Worm (Caenorhabditis elegans) whole organism, young adult: ENCODE data around the gene gst-1.

Experiments
- B0336.3 ChIP-seq: fragments of 200-800 bp; sonication (Bioruptor generic); IDR thresholded peaks from 2 replicates; pipeline ENCODE4 v1.3.6; 2022; ENCODE audit warnings: missing genetic modification characterization, missing compliant biosample characterization
- F33H1.4 ChIP-seq: fragments of 200-800 bp; sonication (Bioruptor generic); IDR thresholded peaks from 2 replicates; pipeline ENCODE4 v1.3.6; 2022; ENCODE audit warnings: missing genetic modification reagents, missing genetic modification characterization, missing compliant biosample characterization
- F37B4.10 ChIP-seq: fragments of 200-800 bp; sonication (Bioruptor generic); IDR thresholded peaks from 2 replicates; pipeline ENCODE4 v1.3.6; 2022; ENCODE audit warnings: missing genetic modification characterization, missing compliant biosample characterization
- F57C9.4 ChIP-seq: sonication (generic microtip); optimal IDR thresholded peaks from 2 replicates; lab custom pipeline; 2017; ENCODE audit warnings: mild to moderate bottlenecking, missing genetic modification characterization, missing compliant biosample characterization
- K11D2.4 ChIP-seq: fragments of 200-800 bp; sonication (Bioruptor generic); IDR thresholded peaks from 2 replicates; pipeline ENCODE4 v1.3.6; 2022; ENCODE audit warnings: missing genetic modification reagents, missing genetic modification characterization, missing compliant biosample characterization
- K12H6.12 ChIP-seq: fragments of 200-800 bp; sonication (Bioruptor generic); optimal IDR thresholded peaks from 2 replicates; lab custom pipeline; 2018; ENCODE audit warnings: mild to moderate bottlenecking, missing genetic modification characterization, missing compliant biosample characterization
- Y53G8AR.9 ChIP-seq: fragments of 200-800 bp; sonication (Bioruptor generic); conservative IDR thresholded peaks from 2 replicates; pipeline ENCODE4 v1.3.6; 2022; ENCODE audit warnings: missing genetic modification reagents, missing genetic modification characterization, missing compliant biosample characterization
- Y79H2A.3 ChIP-seq: fragments of 200-800 bp; sonication (Bioruptor generic); conservative IDR thresholded peaks from 2 replicates; pipeline ENCODE4 v1.3.6; 2022; ENCODE audit warnings: missing genetic modification reagents, missing genetic modification characterization, missing compliant biosample characterization
- aptf-2 ChIP-seq: fragments of 200-800 bp; sonication (Bioruptor generic); conservative IDR thresholded peaks from 2 replicates; pipeline ENCODE4 v1.3.6; 2022; ENCODE audit warnings: missing genetic modification reagents, missing genetic modification characterization, missing compliant biosample characterization
- atf-7 ChIP-seq: sonication (generic microtip); optimal IDR thresholded peaks from 2 replicates; lab custom pipeline; 2017; ENCODE audit warnings: mild to moderate bottlenecking, missing genetic modification characterization, missing compliant biosample characterization
- athp-1 ChIP-seq: sonication (generic microtip); optimal IDR thresholded peaks from 2 replicates; lab custom pipeline; 2017; ENCODE audit warnings: mild to moderate bottlenecking, missing genetic modification characterization, missing compliant biosample characterization
- cebp-2 ChIP-seq: fragments of 200-800 bp; sonication (Bioruptor generic); IDR thresholded peaks from 2 replicates; pipeline ENCODE4 v1.3.6; 2022; ENCODE audit warnings: missing genetic modification characterization, missing compliant biosample characterization
- ceh-91 ChIP-seq: fragments of 200-800 bp; sonication (Bioruptor generic); IDR thresholded peaks from 2 replicates; pipeline ENCODE4 v1.3.6; 2022; ENCODE audit warnings: missing genetic modification reagents, missing genetic modification characterization, missing compliant biosample characterization
- die-1 ChIP-seq: sonication (generic microtip); optimal IDR thresholded peaks from 2 replicates; lab custom pipeline; 2016; ENCODE audit warnings: missing genotype, mild to moderate bottlenecking, missing genetic modification characterization, missing compliant biosample characterization
- dox-1 ChIP-seq: fragments of 200-800 bp; sonication (Bioruptor generic); IDR thresholded peaks from 2 replicates; pipeline ENCODE4 v1.3.6; 2022; ENCODE audit warnings: missing genetic modification reagents, missing genetic modification characterization, missing compliant biosample characterization
- dpff-1 ChIP-seq: sonication (generic microtip); optimal IDR thresholded peaks from 2 replicates; lab custom pipeline; 2017; ENCODE audit warnings: mild to moderate bottlenecking, missing genetic modification characterization, missing compliant biosample characterization
- efl-1 ChIP-seq: fragments of 150-350 bp; optimal IDR thresholded peaks from 2 replicates; lab custom pipeline; 2014; ENCODE audit warnings: missing biosample characterization, missing genetic modification reagents, missing genetic modification characterization
- egl-18 ChIP-seq: fragments of 200-800 bp; sonication (Bioruptor generic); IDR thresholded peaks from 2 replicates; pipeline ENCODE4 v1.3.6; 2022; ENCODE audit warnings: missing genetic modification reagents, missing genetic modification characterization, missing compliant biosample characterization
- egl-44 ChIP-seq: fragments of 200-800 bp; sonication (Bioruptor generic); IDR thresholded peaks from 2 replicates; pipeline ENCODE4 v1.3.6; 2022; ENCODE audit warnings: missing genetic modification reagents, missing genetic modification characterization, missing compliant biosample characterization
- him-1 ChIP-seq: sonication (generic microtip); optimal IDR thresholded peaks from 2 replicates; lab custom pipeline; 2016; ENCODE audit warnings: missing genotype, missing genetic modification reagents, missing genetic modification characterization, missing compliant biosample characterization
- hmg-20 ChIP-seq: fragments of 200-800 bp; sonication (Bioruptor generic); IDR thresholded peaks from 2 replicates; pipeline ENCODE4 v1.3.6; 2022; ENCODE audit warnings: missing genetic modification reagents, missing genetic modification characterization, missing compliant biosample characterization
- hrde-1 ChIP-seq: sonication (generic microtip); optimal IDR thresholded peaks from 2 replicates; lab custom pipeline; 2016; ENCODE audit warnings: missing genetic modification characterization, mild to moderate bottlenecking, missing compliant biosample characterization, moderate library complexity, missing genotype, missing genetic modification reagents, borderline replicate concordance
- hsf-1 ChIP-seq: fragments of 200-800 bp; sonication (Bioruptor generic); IDR thresholded peaks from 2 replicates; pipeline ENCODE4 v1.3.6; 2022; ENCODE audit warnings: missing genetic modification reagents, missing genetic modification characterization, missing compliant biosample characterization
- let-526 ChIP-seq: fragments of 200-800 bp; sonication (Bioruptor generic); IDR thresholded peaks from 2 replicates; pipeline ENCODE4 v1.3.6; 2022; ENCODE audit warnings: missing genetic modification reagents, missing genetic modification characterization, missing compliant biosample characterization
- let-607 ChIP-seq, 2 experiments: fragments of 200-800 bp in 1 of 2; sonication (Bioruptor generic) in 1 of 2; sonication (generic microtip) in 1 of 2; optimal IDR thresholded peaks; 2 replicates each; lab custom pipeline; 2016 to 2018; ENCODE audit warnings: mild to moderate bottlenecking in 2 of 2, missing compliant biosample characterization in 2 of 2, missing genetic modification characterization in 2 of 2, moderate library complexity in 2 of 2, missing genotype in 1 of 2
- lin-54 ChIP-seq: fragments of 200-800 bp; sonication (Bioruptor generic); optimal IDR thresholded peaks from 2 replicates; lab custom pipeline; 2018; ENCODE audit warnings: mild to moderate bottlenecking, missing genetic modification characterization, missing compliant biosample characterization
- lsy-27 ChIP-seq: sonication (generic microtip); optimal IDR thresholded peaks from 2 replicates; lab custom pipeline; 2017; ENCODE audit warnings: missing genetic modification characterization, mild to moderate bottlenecking, missing compliant biosample characterization, antibody characterized with exemption, missing genotype, borderline replicate concordance; ENCODE audit not compliant: insufficient read depth
- madf-3 ChIP-seq: fragments of 200-800 bp; sonication (Bioruptor generic); IDR thresholded peaks from 2 replicates; pipeline ENCODE4 v1.3.6; 2022; ENCODE audit warnings: missing genetic modification reagents, missing genetic modification characterization, missing compliant biosample characterization
- madf-6 ChIP-seq: fragments of 200-800 bp; sonication (Bioruptor generic); IDR thresholded peaks from 2 replicates; pipeline ENCODE4 v1.3.6; 2022; ENCODE audit warnings: missing genetic modification reagents, missing genetic modification characterization, missing compliant biosample characterization
- nfya-2 ChIP-seq: fragments of 200-800 bp; sonication (Bioruptor generic); IDR thresholded peaks from 2 replicates; pipeline ENCODE4 v1.3.6; 2022; ENCODE audit warnings: missing genetic modification reagents, missing genetic modification characterization, missing compliant biosample characterization
- nfyb-1 ChIP-seq: fragments of 200-800 bp; sonication (Bioruptor generic); IDR thresholded peaks from 2 replicates; pipeline ENCODE4 v1.3.6; 2022; ENCODE audit warnings: missing genetic modification reagents, missing genetic modification characterization, missing compliant biosample characterization
- nhr-80 ChIP-seq: sonication (generic microtip); optimal IDR thresholded peaks from 2 replicates; lab custom pipeline; 2016; ENCODE audit warnings: missing genetic modification characterization, missing compliant biosample characterization
- pbrm-1 ChIP-seq: fragments of 200-800 bp; sonication (Bioruptor generic); IDR thresholded peaks from 2 replicates; pipeline ENCODE4 v1.3.6; 2022; ENCODE audit warnings: missing genetic modification reagents, missing genetic modification characterization, missing compliant biosample characterization
- rec-8 ChIP-seq, 2 experiments: sonication (generic microtip); optimal IDR thresholded peaks; 2 replicates each; lab custom pipeline; 2016; ENCODE audit warnings: mild to moderate bottlenecking in 2 of 2, missing genetic modification characterization in 2 of 2, missing genetic modification reagents in 2 of 2, missing genotype in 2 of 2, missing biosample characterization in 1 of 2, missing compliant biosample characterization in 1 of 2, moderate library complexity in 1 of 2
- rpc-1 ChIP-seq, 2 experiments: fragments of 150-350 bp in 1 of 2; sonication (generic microtip) in 1 of 2; optimal IDR thresholded peaks; 2 replicates each; lab custom pipeline; 2014 to 2018; ENCODE audit warnings: missing biosample characterization in 1 of 2, missing genetic modification characterization in 1 of 2, missing genetic modification reagents in 1 of 2, missing genotype in 1 of 2
- sdz-38 ChIP-seq: sonication (generic microtip); optimal IDR thresholded peaks from 2 replicates; lab custom pipeline; 2016; ENCODE audit warnings: missing genotype, missing genetic modification characterization, missing compliant biosample characterization
- snpc-4 ChIP-seq, 5 experiments: fragments of 150-350 bp in 1 of 5; sonication (generic microtip) in 4 of 5; optimal IDR thresholded peaks; 2 replicates each; lab custom pipeline; 2014 to 2018; ENCODE audit warnings: missing genetic modification characterization in 5 of 5, missing biosample characterization in 3 of 5, antibody characterized with exemption in 2 of 5, mild to moderate bottlenecking in 2 of 5, missing compliant biosample characterization in 2 of 5, missing genotype in 2 of 5, moderate library complexity in 2 of 5, missing genetic modification reagents in 1 of 5
- tbp1 ChIP-seq: fragments of 200-800 bp; sonication (Bioruptor generic); optimal IDR thresholded peaks from 2 replicates; lab custom pipeline; 2018; ENCODE audit warnings: mild to moderate bottlenecking, missing genetic modification characterization, missing compliant biosample characterization
- tbx-9 ChIP-seq: sonication (generic microtip); optimal IDR thresholded peaks from 2 replicates; lab custom pipeline; 2016; ENCODE audit warnings: borderline replicate concordance, missing genetic modification characterization, inconsistent platforms, missing compliant biosample characterization
- tlf-1 ChIP-seq: fragments of 200-800 bp; sonication (Bioruptor generic); optimal IDR thresholded peaks from 2 replicates; lab custom pipeline; 2018; ENCODE audit warnings: mild to moderate bottlenecking, missing genetic modification characterization, missing compliant biosample characterization
- zim-3 ChIP-seq: sonication (generic microtip); optimal IDR thresholded peaks from 2 replicates; lab custom pipeline; 2017; ENCODE audit warnings: mild to moderate bottlenecking, missing genetic modification characterization, moderate library complexity, missing compliant biosample characterization
- ztf-18 ChIP-seq: sonication (generic microtip); optimal IDR thresholded peaks from 2 replicates; lab custom pipeline; 2016; ENCODE audit warnings: missing genotype, mild to moderate bottlenecking, missing genetic modification characterization, missing compliant biosample characterization
- ztf-26 ChIP-seq: sonication (generic microtip); optimal IDR thresholded peaks from 2 replicates; lab custom pipeline; 2017; ENCODE audit warnings: missing genetic modification characterization, missing compliant biosample characterization

The gst-1 gene

DNA sequence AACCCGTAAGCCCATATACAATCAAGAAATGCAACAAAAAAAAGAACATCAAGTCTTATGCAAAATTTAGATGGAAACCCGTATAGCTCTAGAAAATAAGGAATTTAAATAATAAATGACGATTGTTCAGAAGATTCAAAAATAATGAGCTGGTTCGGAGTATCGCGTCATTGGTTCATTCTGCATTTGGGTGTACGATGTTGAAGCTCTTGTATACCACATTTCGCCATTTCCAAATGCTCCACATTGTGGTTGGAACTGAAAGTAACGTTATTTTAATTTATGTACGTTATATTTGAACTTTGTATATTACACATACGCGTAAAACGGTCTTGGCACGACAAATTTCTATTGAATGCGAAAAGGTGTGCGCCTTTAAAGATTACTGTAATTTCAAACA, 1.1 kb downstream of the gst-1 start (continued):
- TF ChIP-seq F33H1.4 (GFP tag; lab: Robert Waterston, UW) (no peak), F57C9.4 (no peak), let-526 (no peak), aptf-2 (no peak), egl-44 (no peak), pbrm-1 (GFP tag; lab: Robert Waterston, UW) (peak; percentile 58; the same call in 1 of the 2 replicates), F37B4.10 (GFP tag; lab: Robert Waterston, UW) (no peak), dox-1 (GFP tag; lab: Robert Waterston, UW) (no peak; the same call in 1 of the 2 replicates), die-1 (tag; lab: Kevin White, UChicago) (no peak), K11D2.4 (GFP tag; lab: Robert Waterston, UW) (peak; percentile 43; the same call in 1 of the 2 replicates), let-607 (tag; optimal IDR thresholded peaks at IDR 0.05; lab: Kevin White, UChicago) (no peak), rpc-1 (optimal IDR thresholded peaks at IDR 0.05; lab: Kevin White, UChicago) (no peak), rpc-1 (tag; optimal IDR thresholded peaks at IDR 0.05; lab: Kevin White, UChicago) (no peak), nfyb-1 (GFP tag; lab: Robert Waterston, UW) (peak; percentile 79), nfya-2 (GFP tag; lab: Robert Waterston, UW) (no peak), athp-1 (peak; percentile 5), him-1 (peak; percentile 35), madf-3 (GFP tag; lab: Robert Waterston, UW) (peak; percentile 77), madf-6 (GFP tag; lab: Robert Waterston, UW) (peak; percentile 30; the same call in 1 of the 2 replicates), ceh-91 (no peak), hsf-1 (GFP tag; lab: Robert Waterston, UW) (0 out of 2 replicates have a peak, but pooled peaks have one; percentile 23), Y53G8AR.9 (peak; percentile 91), atf-7 (tag; lab: Kevin White, UChicago) (peak; percentile 75), cebp-2 (GFP tag; lab: Robert Waterston, UW) (peak; percentile 88; the same call in 1 of the 2 replicates), tlf-1 (GFP tag; lab: Kevin White, UChicago) (peak; percentile 73), nhr-80 (tag; lab: Kevin White, UChicago) (peak; percentile 29), sdz-38 (tag; lab: Kevin White, UChicago) (no peak), snpc-4 (GFP tag; optimal IDR thresholded peaks at IDR 0.05; lab: Kevin White, UChicago) (no peak), snpc-4 (tag; optimal IDR thresholded peaks at IDR 0.05; lab: Kevin White, UChicago) (peak in 2 of 4 experiments; percentile 14 to 28), lin-54 (GFP tag; lab: Kevin White, UChicago) (peak; percentile 53), Y79H2A.3 (GFP tag; lab: Robert Waterston, UW) (no peak), B0336.3 (GFP tag; lab: Robert Waterston, UW) (peak; percentile 74; the same call in 1 of the 2 replicates)

DNA sequence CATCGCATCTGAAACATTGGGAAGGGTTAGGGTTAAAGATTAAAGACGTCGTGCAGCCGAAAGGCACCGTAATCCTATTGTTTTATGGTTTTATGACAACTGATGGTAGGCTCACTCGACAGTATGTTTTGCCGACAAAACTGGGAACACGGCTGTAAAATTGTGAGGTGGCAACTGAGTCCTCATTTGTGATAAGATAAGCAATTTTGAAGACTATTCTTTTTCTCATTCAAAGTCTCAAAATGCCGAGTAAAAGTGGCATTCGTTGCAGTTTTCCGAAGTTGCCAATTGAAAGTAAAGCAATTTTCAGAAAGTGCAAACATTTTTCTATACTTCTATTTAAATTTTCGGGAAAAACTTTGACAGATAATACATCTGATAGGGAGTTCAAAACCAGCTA, 10.6 kb downstream of the gst-1 start:
- TF ChIP-seq dpff-1 (tag; lab: Kevin White, UChicago) (no peak), B0336.3 (GFP tag; lab: Robert Waterston, UW) (no peak), rec-8 (tag; optimal IDR thresholded peaks at IDR 0.05; lab: Kevin White, UChicago) (no peak), tbp1 (GFP tag; lab: Kevin White, UChicago) (no peak), lsy-27 (tag; lab: Kevin White, UChicago) (no peak), hrde-1 (no peak)

DNA sequence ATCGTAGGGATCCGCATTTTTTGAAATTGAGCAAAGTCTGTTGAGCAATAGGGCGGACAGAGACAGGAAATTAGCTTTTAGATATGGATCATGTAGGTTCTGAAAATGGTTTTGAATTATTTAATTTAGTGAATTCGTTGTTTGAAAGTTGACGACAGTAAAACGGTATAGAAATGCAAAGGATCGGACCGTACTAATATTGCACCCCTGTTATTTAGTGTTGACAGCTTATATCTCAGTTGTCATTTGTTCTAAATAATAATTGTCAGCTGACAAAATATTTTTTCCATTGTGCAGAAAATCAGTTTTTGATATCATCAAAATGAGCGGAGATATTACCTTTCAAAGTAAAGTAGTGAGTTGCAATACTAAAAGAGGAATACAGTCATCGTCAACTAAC, 12.2 kb downstream of the gst-1 start, which contains the start of gene lin-12:
Gene lin-12, minus strand, starts transcription at position 101 of the 400 bp plus-strand sequence.
- TF ChIP-seq B0336.3 (GFP tag; lab: Robert Waterston, UW) = no peak
- TF ChIP-seq ztf-18 (tag; lab: Kevin White, UChicago) = no peak
- no peak for TF ChIP-seq tlf-1 (GFP tag; lab: Kevin White, UChicago)
- no peak for TF ChIP-seq hmg-20 (GFP tag; lab: Robert Waterston, UW)
- no peak for TF ChIP-seq Y53G8AR.9
- TF ChIP-seq nhr-80 (tag; lab: Kevin White, UChicago) = no peak
- TF ChIP-seq tbx-9 (tag; lab: Kevin White, UChicago) = no peak
- TF ChIP-seq ztf-26 (tag; lab: Kevin White, UChicago) = no peak
- no peak for TF ChIP-seq efl-1 (GFP tag; lab: Kevin White, UChicago)
- TF ChIP-seq K12H6.12 (tag; lab: Kevin White, UChicago) = no peak
- TF ChIP-seq zim-3 (tag; lab: Kevin White, UChicago) = no peak
- no peak for TF ChIP-seq egl-18
